Fruit fly (Drosophila melanogaster) whole organism, embryonic: ENCODE data around the gene Ctr1A.

Source experiments
- Adf1 ChIP-seq: fragments of 200-800 bp; sonication (Bioruptor generic); IDR thresholded peaks from 2 replicates; pipeline ENCODE4 v1.3.6; 2022; ENCODE audit warnings: missing biosample characterization, missing genetic modification characterization
- B-H2 ChIP-seq: fragments of 200-800 bp; sonication (Bioruptor generic); optimal IDR thresholded peaks from 2 replicates; lab custom pipeline; 2018; ENCODE audit warnings: missing biosample characterization, mild to moderate bottlenecking, missing genetic modification characterization
- Bgb ChIP-seq: fragments of 200-800 bp; sonication (Bioruptor generic); IDR thresholded peaks from 2 replicates; pipeline ENCODE4 v1.3.6; 2022; ENCODE audit warnings: missing biosample characterization, missing genetic modification characterization; ENCODE audit not compliant: partially characterized antibody
- CG10267 ChIP-seq: fragments of 200-800 bp; sonication (Bioruptor generic); optimal IDR thresholded peaks from 2 replicates; lab custom pipeline; 2018; ENCODE audit warnings: missing biosample characterization, mild to moderate bottlenecking, missing genetic modification characterization, moderate library complexity
- CG11247 ChIP-seq: fragments of 200-800 bp; sonication (Bioruptor generic); IDR thresholded peaks from 2 replicates; pipeline ENCODE4 v1.3.6; 2022; ENCODE audit warnings: missing biosample characterization, missing genetic modification characterization
- CG11504 ChIP-seq: fragments of 200-800 bp; sonication (Bioruptor generic); optimal IDR thresholded peaks from 3 replicates; lab custom pipeline; 2019; ENCODE audit warnings: missing biosample characterization, mild to moderate bottlenecking, missing genetic modification characterization, moderate library complexity
- CG12155 ChIP-seq: fragments of 200-800 bp; sonication (Bioruptor generic); optimal IDR thresholded peaks from 3 replicates; lab custom pipeline; 2016; ENCODE audit warnings: missing biosample characterization, missing genetic modification characterization
- CG12299 ChIP-seq: fragments of 200-800 bp; sonication (Bioruptor generic); optimal IDR thresholded peaks from 2 replicates; lab custom pipeline; 2018; ENCODE audit warnings: missing biosample characterization, mild to moderate bottlenecking, missing genetic modification characterization
- CG13287 ChIP-seq: fragments of 200-800 bp; sonication (Bioruptor generic); IDR thresholded peaks from 2 replicates; pipeline ENCODE4 v1.3.6; 2022; ENCODE audit warnings: missing biosample characterization, missing genetic modification characterization; ENCODE audit not compliant: partially characterized antibody
- CG13296 ChIP-seq: fragments of 200-800 bp; sonication (Bioruptor generic); optimal IDR thresholded peaks from 3 replicates; lab custom pipeline; 2018; ENCODE audit warnings: missing biosample characterization, mild to moderate bottlenecking, missing genetic modification characterization
- CG13775 ChIP-seq: fragments of 200-800 bp; sonication (Bioruptor generic); optimal IDR thresholded peaks from 3 replicates; lab custom pipeline; 2017; ENCODE audit warnings: missing biosample characterization, mild to moderate bottlenecking, missing genetic modification characterization
- CG18011 ChIP-seq: fragments of 200-800 bp; sonication (Bioruptor generic); optimal IDR thresholded peaks from 2 replicates; lab custom pipeline; 2017; ENCODE audit warnings: missing biosample characterization, missing genetic modification characterization, mild to moderate bottlenecking, moderate library complexity, missing genotype
- CG3726 ChIP-seq: fragments of 200-800 bp; sonication (Bioruptor generic); IDR thresholded peaks from 3 replicates; pipeline ENCODE4, ENCODE4 v1.3.6; 2022; ENCODE audit warnings: missing biosample characterization, missing genetic modification characterization
- CG4424 ChIP-seq: fragments of 200-800 bp; sonication (Bioruptor generic); optimal IDR thresholded peaks from 3 replicates; lab custom pipeline; 2016; ENCODE audit warnings: missing biosample characterization, missing genetic modification characterization
- CG5180 ChIP-seq: fragments of 200-800 bp; sonication (Bioruptor generic); optimal IDR thresholded peaks from 3 replicates; lab custom pipeline; 2017; ENCODE audit warnings: missing biosample characterization, missing genetic modification characterization, mild to moderate bottlenecking, moderate library complexity, missing genetic modification reagents
- CG5245 ChIP-seq: fragments of 200-800 bp; sonication (Bioruptor generic); optimal IDR thresholded peaks from 3 replicates; lab custom pipeline; 2016; ENCODE audit warnings: missing biosample characterization, missing genetic modification characterization
- CG7963 ChIP-seq: fragments of 200-800 bp; sonication (Bioruptor generic); IDR thresholded peaks from 3 replicates; pipeline ENCODE4 v1.3.6; 2022; ENCODE audit warnings: missing biosample characterization, missing genetic modification characterization; ENCODE audit not compliant: partially characterized antibody
- CG8944 ChIP-seq: fragments of 200-800 bp; sonication (Bioruptor generic); optimal IDR thresholded peaks from 3 replicates; lab custom pipeline; 2016; ENCODE audit warnings: missing biosample characterization, missing genetic modification characterization
- CG9437 ChIP-seq: fragments of 200-800 bp; sonication (Bioruptor generic); optimal IDR thresholded peaks from 2 replicates; lab custom pipeline; 2018; ENCODE audit warnings: missing biosample characterization, mild to moderate bottlenecking, missing genetic modification characterization
- CG9727 ChIP-seq: fragments of 200-800 bp; sonication (Bioruptor generic); optimal IDR thresholded peaks from 3 replicates; lab custom pipeline; 2017; ENCODE audit warnings: missing biosample characterization, mild to moderate bottlenecking, missing genetic modification characterization
- CHES-1-like ChIP-seq: fragments of 200-800 bp; sonication (Bioruptor generic); optimal IDR thresholded peaks from 2 replicates; lab custom pipeline; 2016; ENCODE audit warnings: missing biosample characterization, missing genetic modification characterization
- Dad ChIP-seq: fragments of 200-800 bp; sonication (Bioruptor generic); optimal IDR thresholded peaks from 3 replicates; lab custom pipeline; 2016; ENCODE audit warnings: missing biosample characterization, missing genetic modification characterization
- Dip3 ChIP-seq: fragments of 200-800 bp; sonication (Bioruptor generic); optimal IDR thresholded peaks from 3 replicates; lab custom pipeline; 2016; ENCODE audit warnings: missing biosample characterization, missing genetic modification characterization
- Jarid2 ChIP-seq: fragments of 200-800 bp; sonication (Bioruptor generic); optimal IDR thresholded peaks from 3 replicates; lab custom pipeline; 2017; ENCODE audit warnings: mild to moderate bottlenecking, missing biosample characterization, missing genetic modification reagents, missing genetic modification characterization
- MESR4 ChIP-seq: fragments of 200-800 bp; sonication (Bioruptor generic); optimal IDR thresholded peaks from 2 replicates; lab custom pipeline; 2018; ENCODE audit warnings: missing biosample characterization, mild to moderate bottlenecking, missing genetic modification characterization, moderate library complexity
- Mes4 ChIP-seq: fragments of 200-800 bp; sonication (Bioruptor generic); optimal IDR thresholded peaks from 2 replicates; lab custom pipeline; 2016; ENCODE audit warnings: missing biosample characterization, missing genetic modification characterization
- NfI ChIP-seq: fragments of 200-800 bp; sonication (Bioruptor generic); optimal IDR thresholded peaks from 3 replicates; lab custom pipeline; 2018; ENCODE audit warnings: missing biosample characterization, mild to moderate bottlenecking, missing genetic modification characterization, moderate library complexity
- TFAM ChIP-seq: fragments of 200-800 bp; sonication (Bioruptor generic); optimal IDR thresholded peaks from 2 replicates; lab custom pipeline; 2017; ENCODE audit warnings: missing biosample characterization, missing genetic modification characterization, inconsistent platforms
- bab2 ChIP-seq: fragments of 200-800 bp; sonication (Bioruptor generic); optimal IDR thresholded peaks from 2 replicates; lab custom pipeline; 2016; ENCODE audit warnings: missing biosample characterization, missing genetic modification characterization
- cato ChIP-seq: fragments of 200-800 bp; sonication (Bioruptor generic); optimal IDR thresholded peaks from 2 replicates; lab custom pipeline; 2016; ENCODE audit warnings: missing biosample characterization, missing genetic modification characterization, borderline replicate concordance
- chm ChIP-seq: fragments of 200-800 bp; sonication (Bioruptor generic); IDR thresholded peaks from 2 replicates; pipeline ENCODE4 v1.3.6; 2022; ENCODE audit warnings: missing biosample characterization, missing genetic modification characterization
- corto ChIP-seq: fragments of 200-800 bp; sonication (Bioruptor generic); optimal IDR thresholded peaks from 2 replicates; lab custom pipeline; 2016; ENCODE audit warnings: missing biosample characterization, mild to moderate bottlenecking, missing genetic modification characterization, moderate library complexity
- croc ChIP-seq: fragments of 200-800 bp; sonication (Bioruptor generic); conservative IDR thresholded peaks from 3 replicates; pipeline ENCODE4 v1.3.6; 2022; ENCODE audit warnings: missing biosample characterization, missing genetic modification characterization
- crol ChIP-seq: fragments of 200-800 bp; sonication (Bioruptor generic); IDR thresholded peaks from 2 replicates; pipeline ENCODE4 v1.3.6; 2022; ENCODE audit warnings: missing biosample characterization, missing genetic modification characterization
- emc ChIP-seq: fragments of 200-800 bp; sonication (Bioruptor generic); optimal IDR thresholded peaks from 2 replicates; lab custom pipeline; 2016; ENCODE audit warnings: missing biosample characterization, missing genetic modification characterization
- eyg ChIP-seq: fragments of 200-800 bp; sonication (Bioruptor generic); optimal IDR thresholded peaks from 3 replicates; lab custom pipeline; 2016; ENCODE audit warnings: missing biosample characterization, missing genetic modification characterization
- fd64A ChIP-seq: fragments of 200-800 bp; sonication (Bioruptor generic); optimal IDR thresholded peaks from 3 replicates; lab custom pipeline; 2018; ENCODE audit warnings: missing biosample characterization, mild to moderate bottlenecking, missing genetic modification characterization
- kah ChIP-seq: fragments of 200-800 bp; sonication (Bioruptor generic); optimal IDR thresholded peaks from 2 replicates; lab custom pipeline; 2018; ENCODE audit warnings: missing biosample characterization, mild to moderate bottlenecking, missing genetic modification characterization
- lov ChIP-seq, 2 experiments: fragments of 200-800 bp in 1 of 2; fragments of >200 bp in 1 of 2; sonication (Bioruptor generic) in 1 of 2; IDR thresholded peaks in 1 of 2; optimal IDR thresholded peaks in 1 of 2; 2 replicates in 1 of 2; 3 replicates in 1 of 2; pipeline versions ENCODE4 v1.3.6 to Lab custom; 2017 to 2022; ENCODE audit warnings: missing biosample characterization in 1 of 2, missing genetic modification characterization in 1 of 2
- nau ChIP-seq: fragments of 200-800 bp; sonication (Bioruptor generic); optimal IDR thresholded peaks from 3 replicates; lab custom pipeline; 2017; ENCODE audit warnings: missing biosample characterization, mild to moderate bottlenecking, missing genetic modification characterization, missing genetic modification reagents
- odd ChIP-seq: fragments of 200-800 bp; sonication (Bioruptor generic); optimal IDR thresholded peaks from 2 replicates; lab custom pipeline; 2017; ENCODE audit warnings: missing biosample characterization, mild to moderate bottlenecking, missing genetic modification characterization
- peb ChIP-seq: fragments of 200-800 bp; sonication (Bioruptor generic); IDR thresholded peaks from 2 replicates; pipeline ENCODE4 v1.3.6; 2022; ENCODE audit warnings: missing biosample characterization, missing genetic modification characterization
- sd ChIP-seq: fragments of 200-800 bp; sonication (Bioruptor generic); optimal IDR thresholded peaks from 3 replicates; lab custom pipeline; 2018; ENCODE audit warnings: missing biosample characterization, mild to moderate bottlenecking, missing genetic modification characterization, moderate library complexity
- sim ChIP-seq: fragments of 200-800 bp; sonication (Bioruptor generic); IDR thresholded peaks from 2 replicates; pipeline ENCODE4 v1.3.6; 2022; ENCODE audit warnings: missing biosample characterization, missing genetic modification characterization
- tgo ChIP-seq: fragments of 200-800 bp; sonication (Bioruptor generic); IDR thresholded peaks from 3 replicates; pipeline ENCODE4 v1.3.6; 2022; ENCODE audit warnings: missing biosample characterization, missing genetic modification characterization
- tna ChIP-seq: fragments of 200-800 bp; sonication (Bioruptor generic); IDR thresholded peaks from 2 replicates; pipeline ENCODE4 v1.3.6; 2022; ENCODE audit warnings: missing biosample characterization, missing genetic modification characterization; ENCODE audit not compliant: partially characterized antibody
- twi ChIP-seq: fragments of 200-800 bp; optimal IDR thresholded peaks from 2 replicates; lab custom pipeline; 2019; ENCODE audit warnings: missing biosample characterization, mild to moderate bottlenecking, missing genetic modification characterization, moderate library complexity
- wdn ChIP-seq: fragments of 200-800 bp; sonication (Bioruptor generic); IDR thresholded peaks from 2 replicates; pipeline ENCODE4 v1.3.6; 2022; ENCODE audit warnings: missing biosample characterization, missing genetic modification characterization
- zen ChIP-seq: fragments of 200-800 bp; sonication (Bioruptor generic); optimal IDR thresholded peaks from 3 replicates; lab custom pipeline; 2018; ENCODE audit warnings: missing biosample characterization, mild to moderate bottlenecking, missing genetic modification characterization, moderate library complexity

Ctr1A gene

dm6 chrX:6696467-6696866, 35.0 kb downstream of the Ctr1A start (continued):
- no peak for TF ChIP-seq CG7963 (GFP tag; lab: Robert Waterston, UW)
- TF ChIP-seq cato (GFP tag; lab: Kevin White, UChicago): no peak
- peak; percentile 74 for TF ChIP-seq CG11504
- TF ChIP-seq zen: no peak
- TF ChIP-seq Jarid2 (GFP tag; lab: Kevin White, UChicago): no peak
- TF ChIP-seq CG8944: no peak
- TF ChIP-seq Mes4 (GFP tag; lab: Kevin White, UChicago): peak; percentile 44
- peak; percentile 32 for TF ChIP-seq CHES-1-like (GFP tag; lab: Kevin White, UChicago)
- TF ChIP-seq emc (GFP tag; lab: Kevin White, UChicago): no peak
- no peak for TF ChIP-seq MESR4 (GFP tag; lab: Kevin White, UChicago)
- TF ChIP-seq CG3726 (GFP tag; lab: Robert Waterston, UW): peak; percentile 46; the same call in 1 of the 3 replicates
- TF ChIP-seq lov (optimal IDR thresholded peaks at IDR 0.05; lab: Kevin White, UChicago): no peak
- 0 out of 3 replicates have a peak, but pooled peaks have one; percentile 41 for TF ChIP-seq lov (GFP tag; IDR thresholded peaks at IDR 0.05; lab: Robert Waterston, UW)
- TF ChIP-seq CG12155: peak; percentile 52
- peak; percentile 49 for TF ChIP-seq bab2 (GFP tag; lab: Kevin White, UChicago)
- no peak for TF ChIP-seq CG5245 (GFP tag; lab: Kevin White, UChicago)
- no peak for TF ChIP-seq TFAM (GFP tag; lab: Kevin White, UChicago)
- TF ChIP-seq B-H2 (GFP tag; lab: Kevin White, UChicago): peak; percentile 84
- no peak for TF ChIP-seq CG13287 (GFP tag; lab: Robert Waterston, UW)
- no peak for TF ChIP-seq sim (GFP tag; lab: Robert Waterston, UW)
- no peak for TF ChIP-seq fd64A (GFP tag; lab: Kevin White, UChicago)
- peak; percentile 72 for TF ChIP-seq NfI (GFP tag; lab: Kevin White, UChicago)
- peak; percentile 67; the same call in 1 of the 3 replicates for TF ChIP-seq tgo (GFP tag; lab: Robert Waterston, UW)
- TF ChIP-seq kah (GFP tag; lab: Kevin White, UChicago): peak; percentile 10
- TF ChIP-seq Adf1 (GFP tag; lab: Robert Waterston, UW): no peak
- peak; percentile 17 for TF ChIP-seq sd (tag; lab: Kevin White, UChicago)
- peak; percentile 82 for TF ChIP-seq CG13296 (GFP tag; lab: Kevin White, UChicago)
- no peak for TF ChIP-seq Bgb (GFP tag; lab: Robert Waterston, UW)
- TF ChIP-seq CG12299: peak; percentile 66
- TF ChIP-seq Dad (GFP tag; lab: Kevin White, UChicago): peak; percentile 18
- peak; percentile 58 for TF ChIP-seq CG4424
- TF ChIP-seq CG10267 (tag; lab: Kevin White, UChicago): peak; percentile 50
- TF ChIP-seq CG5180 (GFP tag; lab: Kevin White, UChicago): peak; percentile 58
- TF ChIP-seq twi: peak; percentile 13
- 0 out of 2 replicates have a peak, but pooled peaks have one; percentile 17 for TF ChIP-seq crol (GFP tag; lab: Robert Waterston, UW)
- TF ChIP-seq CG18011 (GFP tag; lab: Kevin White, UChicago): peak; percentile 46
- TF ChIP-seq chm (GFP tag; lab: Robert Waterston, UW): peak; percentile 49; the same call in 1 of the 2 replicates
- peak; percentile 63 for TF ChIP-seq CG9727 (GFP tag; lab: Kevin White, UChicago)
- TF ChIP-seq nau (GFP tag; lab: Kevin White, UChicago): peak; percentile 35
- no peak for TF ChIP-seq tna (GFP tag; lab: Robert Waterston, UW)
- peak; percentile 63 for TF ChIP-seq odd
- peak; percentile 46 for TF ChIP-seq CG9437 (GFP tag; lab: Kevin White, UChicago)
- TF ChIP-seq CG11247 (GFP tag; lab: Robert Waterston, UW): peak; percentile 41; the same call in 1 of the 2 replicates
- TF ChIP-seq croc (GFP tag; lab: Robert Waterston, UW): peak; percentile 31; the same call in 2 of the 3 replicates
- TF ChIP-seq corto (GFP tag; lab: Kevin White, UChicago): no peak
- TF ChIP-seq wdn (GFP tag; lab: Robert Waterston, UW): no peak
- peak; percentile 69 for TF ChIP-seq CG13775
- no peak for TF ChIP-seq peb (GFP tag; lab: Robert Waterston, UW)
- peak; percentile 4 for TF ChIP-seq eyg
- peak; percentile 37 for TF ChIP-seq Dip3 (GFP tag; lab: Kevin White, UChicago)
